Worm (Caenorhabditis elegans) whole organism, late embryonic: Measurements from ENCODE around the gene pfn-2.

ENCODE experiments used
- ama-1 ChIP-seq: fragments of 150-350 bp; optimal IDR thresholded peaks from 2 replicates; lab custom pipeline; 2014
- ceh-2 ChIP-seq: sonication (generic microtip); optimal IDR thresholded peaks from 2 replicates; lab custom pipeline; 2016; ENCODE audit warnings: missing genotype, missing genetic modification characterization, missing compliant biosample characterization
- ceh-6 ChIP-seq: fragments of 200-800 bp; sonication (Bioruptor generic); optimal IDR thresholded peaks from 2 replicates; lab custom pipeline; 2018; ENCODE audit warnings: mild to moderate bottlenecking, missing genetic modification characterization, missing compliant biosample characterization
- dmd-4 ChIP-seq: sonication (generic microtip); optimal IDR thresholded peaks from 2 replicates; lab custom pipeline; 2016; ENCODE audit warnings: borderline replicate concordance, missing genetic modification characterization, missing compliant biosample characterization
- hlh-13 ChIP-seq: fragments of 200-800 bp; sonication (Bioruptor generic); optimal IDR thresholded peaks from 2 replicates; lab custom pipeline; 2018; ENCODE audit warnings: mild to moderate bottlenecking, missing genetic modification characterization, missing compliant biosample characterization
- nhr-11 ChIP-seq: fragments of 150-350 bp; optimal IDR thresholded peaks from 2 replicates; lab custom pipeline; 2014; ENCODE audit warnings: missing biosample characterization, missing genetic modification characterization
- npax-4 ChIP-seq: sonication (generic microtip); optimal IDR thresholded peaks from 2 replicates; lab custom pipeline; 2016; ENCODE audit warnings: missing genetic modification characterization, missing compliant biosample characterization
- pag-3 ChIP-seq: sonication (generic microtip); optimal IDR thresholded peaks from 2 replicates; lab custom pipeline; 2016; ENCODE audit warnings: missing compliant biosample characterization, missing genetic modification characterization, borderline replicate concordance
- pros-1 ChIP-seq: fragments of 150-350 bp; optimal IDR thresholded peaks from 2 replicates; lab custom pipeline; 2014; ENCODE audit warnings: missing biosample characterization, missing genetic modification reagents, missing genetic modification characterization
- sox-2 ChIP-seq: fragments of 200-800 bp; sonication (Bioruptor generic); IDR thresholded peaks from 2 replicates; pipeline ENCODE4 v1.3.6; 2022; ENCODE audit warnings: missing genetic modification reagents, missing genetic modification characterization, missing compliant biosample characterization
- tbx-7 ChIP-seq: sonication (generic microtip); optimal IDR thresholded peaks from 2 replicates; lab custom pipeline; 2016; ENCODE audit warnings: missing genotype, missing genetic modification characterization, missing compliant biosample characterization
- zip-5 ChIP-seq: sonication (generic microtip); optimal IDR thresholded peaks from 2 replicates; lab custom pipeline; 2016; ENCODE audit warnings: missing genetic modification characterization, missing compliant biosample characterization
- ztf-16 ChIP-seq: sonication (generic microtip); optimal IDR thresholded peaks from 2 replicates; lab custom pipeline; 2017; ENCODE audit warnings: missing genetic modification characterization, missing compliant biosample characterization

- no peak for TF ChIP-seq hlh-13 (GFP tag; lab: Kevin White, UChicago)
- no peak for TF ChIP-seq ama-1 (lab: Kevin White, UChicago)
- TF ChIP-seq sox-2 (GFP tag; lab: Robert Waterston, UW), result no peak
- TF ChIP-seq ceh-2 (tag; lab: Kevin White, UChicago), result no peak
- TF ChIP-seq tbx-7, result no peak
- no peak for TF ChIP-seq ztf-16
- no peak for TF ChIP-seq nhr-11 (tag; lab: Kevin White, UChicago)
- TF ChIP-seq zip-5, result no peak
- no peak for TF ChIP-seq pros-1 (tag; lab: Kevin White, UChicago)
- TF ChIP-seq pag-3 (tag; lab: Kevin White, UChicago), result no peak
- no peak for TF ChIP-seq dmd-4 (tag; lab: Kevin White, UChicago)
- TF ChIP-seq ceh-6, result no peak
- TF ChIP-seq npax-4 (tag; lab: Kevin White, UChicago), result no peak
These were observed 44.2 kb downstream of the pfn-2 start for ce11 chrX:5309622-5310021.
